Worm (Caenorhabditis elegans) whole organism, mixed stage, embryonic: ENCODE data around the gene clec-241.

Experiments used
- M03D4.4 ChIP-seq: sonication (generic microtip); optimal IDR thresholded peaks from 2 replicates; lab custom pipeline; 2017; ENCODE audit warnings: mild to moderate bottlenecking, missing genetic modification characterization, missing compliant biosample characterization
- bed-3 ChIP-seq: fragments of 200-800 bp; sonication (Bioruptor generic); optimal IDR thresholded peaks from 3 replicates; lab custom pipeline; 2018; ENCODE audit warnings: mild to moderate bottlenecking, missing genetic modification characterization, moderate library complexity, missing compliant biosample characterization
- blmp-1 ChIP-seq: fragments of 150-350 bp; optimal IDR thresholded peaks from 2 replicates; lab custom pipeline; 2014; ENCODE audit warnings: missing biosample characterization, missing genetic modification characterization
- ceh-39 ChIP-seq: fragments of 150-350 bp; optimal IDR thresholded peaks from 2 replicates; lab custom pipeline; 2014; ENCODE audit warnings: missing biosample characterization, missing genetic modification characterization
- ceh-43 ChIP-seq: fragments of 200-800 bp; sonication (Bioruptor generic); optimal IDR thresholded peaks from 2 replicates; lab custom pipeline; 2018; ENCODE audit warnings: mild to moderate bottlenecking, missing genetic modification characterization, moderate library complexity, missing compliant biosample characterization
- ceh-83 ChIP-seq: fragments of 200-800 bp; sonication (Bioruptor generic); optimal IDR thresholded peaks from 2 replicates; lab custom pipeline; 2018; ENCODE audit warnings: mild to moderate bottlenecking, missing genetic modification characterization, missing compliant biosample characterization
- ces-1 ChIP-seq: fragments of 150-350 bp; optimal IDR thresholded peaks from 2 replicates; lab custom pipeline; 2014; ENCODE audit warnings: missing biosample characterization, missing genetic modification reagents, missing genetic modification characterization
- cnd-1 ChIP-seq: fragments of 200-800 bp; sonication (Bioruptor generic); optimal IDR thresholded peaks from 2 replicates; lab custom pipeline; 2018; ENCODE audit warnings: mild to moderate bottlenecking, missing genetic modification characterization, missing compliant biosample characterization
- drap-1 ChIP-seq: fragments of 200-800 bp; sonication (Bioruptor generic); optimal IDR thresholded peaks from 3 replicates; lab custom pipeline; 2018; ENCODE audit warnings: mild to moderate bottlenecking, missing genetic modification characterization, missing compliant biosample characterization
- elt-1 ChIP-seq: sonication (generic microtip); optimal IDR thresholded peaks from 2 replicates; lab custom pipeline; 2017; ENCODE audit warnings: missing genetic modification characterization, mild to moderate bottlenecking, missing compliant biosample characterization, antibody characterized with exemption, moderate library complexity, borderline replicate concordance; ENCODE audit not compliant: insufficient read depth
- elt-3 ChIP-seq: fragments of 150-350 bp; optimal IDR thresholded peaks from 2 replicates; lab custom pipeline; 2014; ENCODE audit warnings: missing biosample characterization, missing genetic modification characterization
- flh-1 ChIP-seq: fragments of 200-800 bp; sonication (Bioruptor generic); optimal IDR thresholded peaks from 2 replicates; lab custom pipeline; 2018; ENCODE audit warnings: mild to moderate bottlenecking, missing genetic modification characterization, moderate library complexity, missing compliant biosample characterization
- ham-2 ChIP-seq: fragments of 200-800 bp; sonication (Bioruptor generic); optimal IDR thresholded peaks from 2 replicates; lab custom pipeline; 2018; ENCODE audit warnings: mild to moderate bottlenecking, missing genetic modification characterization, missing compliant biosample characterization
- hlh-1 ChIP-seq: fragments of 150-350 bp; optimal IDR thresholded peaks from 2 replicates; lab custom pipeline; 2014; ENCODE audit warnings: missing biosample characterization, missing genetic modification reagents, missing genetic modification characterization
- lin-13 ChIP-seq: fragments of 150-350 bp; optimal IDR thresholded peaks from 2 replicates; lab custom pipeline; 2014; ENCODE audit warnings: missing biosample characterization, missing genetic modification characterization
- lin-32 ChIP-seq: fragments of 200-800 bp; sonication (Bioruptor generic); optimal IDR thresholded peaks from 2 replicates; lab custom pipeline; 2018; ENCODE audit warnings: mild to moderate bottlenecking, missing genetic modification characterization, missing compliant biosample characterization
- mab-5 ChIP-seq: fragments of 150-350 bp; optimal IDR thresholded peaks from 2 replicates; lab custom pipeline; 2014; ENCODE audit warnings: missing biosample characterization, missing genetic modification characterization
- mep-1 ChIP-seq: fragments of 150-350 bp; optimal IDR thresholded peaks from 2 replicates; lab custom pipeline; 2017; ENCODE audit warnings: missing biosample characterization, missing genetic modification reagents, missing genetic modification characterization, inconsistent platforms
- mls-2 ChIP-seq: sonication (generic microtip); optimal IDR thresholded peaks from 2 replicates; lab custom pipeline; 2016; ENCODE audit warnings: mild to moderate bottlenecking, missing genetic modification characterization, moderate library complexity, missing compliant biosample characterization
- nhr-12 ChIP-seq: fragments of 150-350 bp; optimal IDR thresholded peaks from 2 replicates; lab custom pipeline; 2014; ENCODE audit warnings: missing biosample characterization, missing genetic modification characterization
- nhr-2 ChIP-seq: fragments of 150-350 bp; optimal IDR thresholded peaks from 2 replicates; lab custom pipeline; 2014; ENCODE audit warnings: missing biosample characterization, missing genetic modification characterization
- nhr-237 ChIP-seq: fragments of 150-350 bp; optimal IDR thresholded peaks from 2 replicates; lab custom pipeline; 2014; ENCODE audit warnings: missing biosample characterization, missing genetic modification characterization
- nhr-28 ChIP-seq: fragments of 150-350 bp; optimal IDR thresholded peaks from 2 replicates; lab custom pipeline; 2014; ENCODE audit warnings: missing biosample characterization, missing genetic modification characterization
- nhr-76 ChIP-seq: sonication (generic microtip); optimal IDR thresholded peaks from 2 replicates; lab custom pipeline; 2017; ENCODE audit warnings: missing biosample characterization, missing genetic modification characterization
- pha-4 ChIP-seq: fragments of 150-350 bp; optimal IDR thresholded peaks from 2 replicates; lab custom pipeline; 2018; ENCODE audit warnings: missing biosample characterization, missing genetic modification reagents, missing genetic modification characterization
- sptf-1 ChIP-seq: sonication (generic microtip); optimal IDR thresholded peaks from 2 replicates; lab custom pipeline; 2017; ENCODE audit warnings: mild to moderate bottlenecking, missing genetic modification characterization, moderate library complexity, missing compliant biosample characterization
- tbx-8 ChIP-seq: fragments of 200-800 bp; sonication (Bioruptor generic); optimal IDR thresholded peaks from 2 replicates; lab custom pipeline; 2018; ENCODE audit warnings: mild to moderate bottlenecking, missing genetic modification characterization, moderate library complexity, missing compliant biosample characterization
- unc-120 ChIP-seq: sonication (generic microtip); optimal IDR thresholded peaks from 2 replicates; lab custom pipeline; 2017; ENCODE audit warnings: missing genetic modification characterization, missing compliant biosample characterization; ENCODE audit not compliant: poor library complexity, severe bottlenecking
- unc-39 ChIP-seq: fragments of 150-350 bp; optimal IDR thresholded peaks from 2 replicates; lab custom pipeline; 2014; ENCODE audit warnings: missing biosample characterization, missing genetic modification characterization
- unc-62 ChIP-seq: fragments of 150-350 bp; optimal IDR thresholded peaks from 2 replicates; lab custom pipeline; 2014; ENCODE audit warnings: missing biosample characterization, missing genetic modification reagents, missing genetic modification characterization
- zip-8 ChIP-seq: fragments of 150-350 bp; optimal IDR thresholded peaks from 2 replicates; lab custom pipeline; 2014; ENCODE audit warnings: missing biosample characterization, missing genetic modification characterization
- ztf-11 ChIP-seq: fragments of 150-350 bp; optimal IDR thresholded peaks from 2 replicates; lab custom pipeline; 2014; ENCODE audit warnings: missing biosample characterization, missing genetic modification characterization

clec-241 gene

ce11 chrV:17035850-17036249, 22.7 kb upstream of the clec-241 start, which contains the start of gene srz-94:
Gene srz-94 (minus strand): TSS chrV:17035950.
- TF ChIP-seq zip-8 (tag; lab: Kevin White, UChicago) (no peak), unc-39 (tag; lab: Kevin White, UChicago) (no peak), ceh-83 (GFP tag; lab: Kevin White, UChicago) (no peak), lin-13 (tag; lab: Kevin White, UChicago) (no peak), nhr-28 (tag; lab: Kevin White, UChicago) (no peak), mab-5 (tag; lab: Kevin White, UChicago) (no peak), cnd-1 (no peak), nhr-237 (tag; lab: Kevin White, UChicago) (no peak), M03D4.4 (tag; lab: Kevin White, UChicago) (no peak), pha-4 (tag; lab: Kevin White, UChicago) (no peak)

ce11 chrV:17030430-17030829, 17.3 kb upstream of the clec-241 start:
- TF ChIP-seq zip-8 (tag; lab: Kevin White, UChicago): no peak
- no peak for TF ChIP-seq nhr-237 (tag; lab: Kevin White, UChicago)
- no peak for TF ChIP-seq pha-4 (tag; lab: Kevin White, UChicago)
- TF ChIP-seq unc-39 (tag; lab: Kevin White, UChicago): no peak
- no peak for TF ChIP-seq nhr-12
- no peak for TF ChIP-seq ces-1 (GFP tag; lab: Kevin White, UChicago)
- TF ChIP-seq ham-2 (GFP tag; lab: Kevin White, UChicago): no peak
- no peak for TF ChIP-seq ztf-11
- no peak for TF ChIP-seq unc-62 (GFP tag; lab: Kevin White, UChicago)
- TF ChIP-seq tbx-8 (GFP tag; lab: Kevin White, UChicago): no peak
- TF ChIP-seq flh-1 (GFP tag; lab: Kevin White, UChicago): no peak
- TF ChIP-seq sptf-1: no peak
- TF ChIP-seq nhr-76 (tag; lab: Kevin White, UChicago): no peak
- no peak for TF ChIP-seq mep-1 (tag; lab: Kevin White, UChicago)
- no peak for TF ChIP-seq M03D4.4 (tag; lab: Kevin White, UChicago)
- TF ChIP-seq ceh-43 (GFP tag; lab: Kevin White, UChicago): no peak
- TF ChIP-seq unc-120 (tag; lab: Kevin White, UChicago): no peak
- TF ChIP-seq, all 35 proteins: peak for 0

ce11 chrV:17026289-17026688, 13.2 kb upstream of the clec-241 start, which contains the start of gene F49H6.15:
Gene F49H6.15 (minus strand): TSS chrV:17026389.
- TF ChIP-seq elt-3 (tag; lab: Kevin White, UChicago) (no peak), nhr-28 (tag; lab: Kevin White, UChicago) (no peak), ceh-39 (tag; lab: Kevin White, UChicago) (no peak), blmp-1 (tag; lab: Kevin White, UChicago) (no peak), nhr-2 (tag; lab: Kevin White, UChicago) (no peak), pha-4 (tag; lab: Kevin White, UChicago) (no peak), unc-62 (GFP tag; lab: Kevin White, UChicago) (no peak), cnd-1 (no peak), bed-3 (GFP tag; lab: Kevin White, UChicago) (no peak), lin-13 (tag; lab: Kevin White, UChicago) (no peak), ceh-43 (GFP tag; lab: Kevin White, UChicago) (no peak), nhr-12 (no peak), mep-1 (tag; lab: Kevin White, UChicago) (no peak)
- TF ChIP-seq, all 35 proteins: peak for 0

ce11 chrV:17022613-17023322, 9.6 kb upstream of the clec-241 start, which contains the start of the genes F49H6.8 and F49H6.5:
Gene F49H6.8 (minus strand): TSS chrV:17022663.
Gene F49H6.5 (plus strand): TSS chrV:17023241.
- no peak for TF ChIP-seq nhr-2 (tag; lab: Kevin White, UChicago)
- no peak for TF ChIP-seq bed-3 (GFP tag; lab: Kevin White, UChicago)
- no peak for TF ChIP-seq M03D4.4 (tag; lab: Kevin White, UChicago)
- no peak for TF ChIP-seq lin-32
- TF ChIP-seq drap-1: no peak
- no peak for TF ChIP-seq mls-2
- no peak for TF ChIP-seq hlh-1 (tag; lab: Kevin White, UChicago)
- TF ChIP-seq elt-1 (tag; lab: Kevin White, UChicago): no peak
- no peak for TF ChIP-seq nhr-76 (tag; lab: Kevin White, UChicago)
- TF ChIP-seq sptf-1: no peak
- no peak for TF ChIP-seq elt-3 (tag; lab: Kevin White, UChicago)
- no peak for TF ChIP-seq nhr-28 (tag; lab: Kevin White, UChicago)
- TF ChIP-seq ceh-83 (GFP tag; lab: Kevin White, UChicago): no peak
- TF ChIP-seq ces-1 (GFP tag; lab: Kevin White, UChicago): no peak
- TF ChIP-seq cnd-1: no peak
- no peak for TF ChIP-seq zip-8 (tag; lab: Kevin White, UChicago)
- TF ChIP-seq ztf-11: no peak
- TF ChIP-seq unc-120 (tag; lab: Kevin White, UChicago): no peak
- TF ChIP-seq ham-2 (GFP tag; lab: Kevin White, UChicago): no peak
- no peak for TF ChIP-seq ceh-39 (tag; lab: Kevin White, UChicago)
- TF ChIP-seq, all 35 proteins: peak for 0
